Worm (Caenorhabditis elegans) whole organism, L4 larva: ENCODE measurements around the gene Y17D7C.2.

ENCODE experiments used
- R02D3.7 ChIP-seq: fragments of 150-350 bp; sonication (generic microtip); optimal IDR thresholded peaks from 3 replicates; lab custom pipeline; 2014; ENCODE audit warnings: missing biosample characterization, missing genetic modification characterization
- lin-15B ChIP-seq: fragments of 150-350 bp; sonication (generic microtip); optimal IDR thresholded peaks from 3 replicates; lab custom pipeline; 2014; ENCODE audit warnings: missing biosample characterization, missing genetic modification characterization
- mxl-2 ChIP-seq: fragments of 200-800 bp; sonication (Bioruptor generic); conservative IDR thresholded peaks from 2 replicates; pipeline ENCODE4 v1.3.6; 2022; ENCODE audit warnings: missing genetic modification reagents, missing genetic modification characterization, missing compliant biosample characterization
- nhr-237 ChIP-seq: sonication (generic microtip); optimal IDR thresholded peaks from 2 replicates; lab custom pipeline; 2017; ENCODE audit warnings: missing biosample characterization, missing genetic modification characterization
- nhr-76 ChIP-seq: fragments of 150-350 bp; optimal IDR thresholded peaks from 2 replicates; lab custom pipeline; 2014; ENCODE audit warnings: missing biosample characterization, missing genetic modification characterization
- unc-130 ChIP-seq: sonication (generic microtip); optimal IDR thresholded peaks from 2 replicates; lab custom pipeline; 2016; ENCODE audit warnings: missing genetic modification reagents, missing genetic modification characterization, missing compliant biosample characterization
- zag-1 ChIP-seq: fragments of 150-350 bp; optimal IDR thresholded peaks from 2 replicates; lab custom pipeline; 2014; ENCODE audit warnings: missing biosample characterization, missing genetic modification characterization

- no peak for TF ChIP-seq lin-15B
- no peak for TF ChIP-seq R02D3.7 (tag; lab: Kevin White, UChicago)
- TF ChIP-seq nhr-76 (tag; lab: Kevin White, UChicago): no peak
- TF ChIP-seq unc-130 (GFP tag; lab: Kevin White, UChicago): no peak
- TF ChIP-seq zag-1: no peak
- TF ChIP-seq mxl-2 (GFP tag; lab: Robert Waterston, UW): no peak
- no peak for TF ChIP-seq nhr-237 (tag; lab: Kevin White, UChicago)
Measured at ce11 chrV:18721873-18722272, 2.1 kb upstream of the Y17D7C.2 start.
